Fruit fly (Drosophila melanogaster) whole organism, embryonic: ENCODE data around the gene CSN1b.
A peak's percentile ranks its signal among the peaks of the same experiment; 100 is the strongest.

Experiments used
- Abd-B ChIP-seq: fragments of 200-800 bp; sonication (Bioruptor generic); optimal IDR thresholded peaks from 2 replicates; lab custom pipeline; 2018; ENCODE audit warnings: missing biosample characterization, mild to moderate bottlenecking, missing genetic modification characterization, moderate library complexity
- Atf-2 ChIP-seq: fragments of 200-800 bp; sonication (Bioruptor generic); optimal IDR thresholded peaks from 2 replicates; lab custom pipeline; 2016; ENCODE audit warnings: missing biosample characterization, missing genetic modification characterization
- Atf3 ChIP-seq: fragments of 200-800 bp; sonication (Bioruptor generic); optimal IDR thresholded peaks from 3 replicates; lab custom pipeline; 2016; ENCODE audit warnings: missing biosample characterization, missing genetic modification characterization
- CG11456 ChIP-seq: fragments of 200-800 bp; sonication (Bioruptor generic); IDR thresholded peaks from 3 replicates; pipeline ENCODE4 v1.3.6; 2022; ENCODE audit warnings: missing biosample characterization, missing genetic modification characterization
- CG11695 ChIP-seq: fragments of 200-800 bp; sonication (Bioruptor generic); IDR thresholded peaks from 3 replicates; pipeline ENCODE4 v1.3.6; 2022; ENCODE audit warnings: missing biosample characterization, missing genetic modification characterization
- CG12104 ChIP-seq: fragments of 200-800 bp; sonication (Bioruptor generic); optimal IDR thresholded peaks from 3 replicates; lab custom pipeline; 2016; ENCODE audit warnings: missing biosample characterization, missing genetic modification characterization
- CG12299 ChIP-seq: fragments of 200-800 bp; sonication (Bioruptor generic); optimal IDR thresholded peaks from 2 replicates; lab custom pipeline; 2018; ENCODE audit warnings: missing biosample characterization, mild to moderate bottlenecking, missing genetic modification characterization
- CG13287 ChIP-seq: fragments of 200-800 bp; sonication (Bioruptor generic); IDR thresholded peaks from 2 replicates; pipeline ENCODE4 v1.3.6; 2022; ENCODE audit warnings: missing biosample characterization, missing genetic modification characterization; ENCODE audit not compliant: partially characterized antibody
- CG13296 ChIP-seq: fragments of 200-800 bp; sonication (Bioruptor generic); optimal IDR thresholded peaks from 3 replicates; lab custom pipeline; 2018; ENCODE audit warnings: missing biosample characterization, mild to moderate bottlenecking, missing genetic modification characterization
- CG14710 ChIP-seq: fragments of 200-800 bp; sonication (Bioruptor generic); optimal IDR thresholded peaks from 3 replicates; lab custom pipeline; 2019; ENCODE audit warnings: missing biosample characterization, mild to moderate bottlenecking, missing genetic modification characterization, moderate library complexity
- CG15514 ChIP-seq: fragments of 200-800 bp; sonication (Bioruptor generic); optimal IDR thresholded peaks from 3 replicates; lab custom pipeline; 2017; ENCODE audit warnings: missing biosample characterization, missing genetic modification characterization, mild to moderate bottlenecking, moderate library complexity, missing genetic modification reagents
- CG17186 ChIP-seq: fragments of 200-800 bp; sonication (Bioruptor generic); optimal IDR thresholded peaks from 3 replicates; lab custom pipeline; 2017; ENCODE audit warnings: missing biosample characterization, missing genetic modification reagents, missing genetic modification characterization
- CG17568 ChIP-seq: fragments of 200-800 bp; sonication (Bioruptor generic); optimal IDR thresholded peaks from 2 replicates; lab custom pipeline; 2018; ENCODE audit warnings: missing biosample characterization, mild to moderate bottlenecking, missing genetic modification characterization, moderate library complexity
- CG17612 ChIP-seq: fragments of 200-800 bp; sonication (Bioruptor generic); IDR thresholded peaks from 2 replicates; pipeline ENCODE4 v1.3.6; 2022; ENCODE audit warnings: missing biosample characterization, missing genetic modification characterization
- CG34422 ChIP-seq: fragments of 200-800 bp; sonication (Bioruptor generic); IDR thresholded peaks from 3 replicates; pipeline ENCODE4 v1.3.6; 2022; ENCODE audit warnings: missing biosample characterization, missing genetic modification characterization
- CG4707 ChIP-seq: fragments of 200-800 bp; sonication (Bioruptor generic); optimal IDR thresholded peaks from 2 replicates; lab custom pipeline; 2018; ENCODE audit warnings: missing biosample characterization, mild to moderate bottlenecking, missing genetic modification characterization, moderate library complexity
- CG6272 ChIP-seq: fragments of 200-800 bp; sonication (Bioruptor generic); IDR thresholded peaks from 2 replicates; pipeline ENCODE4 v1.3.6; 2022; ENCODE audit warnings: missing biosample characterization, missing genetic modification characterization
- CG6854 ChIP-seq: fragments of 200-800 bp; sonication (Bioruptor generic); optimal IDR thresholded peaks from 3 replicates; lab custom pipeline; 2017; ENCODE audit warnings: missing biosample characterization, mild to moderate bottlenecking, missing genetic modification characterization
- CG7372 ChIP-seq: fragments of 200-800 bp; sonication (Bioruptor generic); IDR thresholded peaks from 2 replicates; pipeline ENCODE4 v1.3.6; 2022; ENCODE audit warnings: missing biosample characterization, missing genetic modification characterization
- CG8478 ChIP-seq: fragments of >200 bp; optimal IDR thresholded peaks from 2 replicates; lab custom pipeline; 2018
- Deaf1 ChIP-seq: fragments of 200-800 bp; optimal IDR thresholded peaks from 3 replicates; lab custom pipeline; 2019; ENCODE audit warnings: missing biosample characterization, mild to moderate bottlenecking, missing genetic modification characterization, moderate library complexity
- Dfd ChIP-seq, 2 experiments: fragments of >200 bp; optimal IDR thresholded peaks; 2 replicates each; lab custom pipeline; 2017; ENCODE audit warnings: missing biosample characterization in 2 of 2, missing genetic modification characterization in 2 of 2
- Doc3 ChIP-seq: fragments of 200-800 bp; sonication (Bioruptor generic); IDR thresholded peaks from 3 replicates; pipeline ENCODE4 v1.3.6; 2022; ENCODE audit warnings: missing biosample characterization, missing genetic modification characterization; ENCODE audit not compliant: partially characterized antibody
- Elba2 ChIP-seq: fragments of 200-800 bp; sonication (Bioruptor generic); optimal IDR thresholded peaks from 3 replicates; lab custom pipeline; 2016; ENCODE audit warnings: missing biosample characterization, missing genetic modification characterization
- H15 ChIP-seq: fragments of 200-800 bp; sonication (Bioruptor generic); IDR thresholded peaks from 3 replicates; pipeline ENCODE4 v1.3.6; 2022; ENCODE audit warnings: missing biosample characterization, missing genetic modification characterization
- HLH3B ChIP-seq: fragments of 200-800 bp; sonication (Bioruptor generic); IDR thresholded peaks from 2 replicates; pipeline ENCODE4 v1.3.6; 2022; ENCODE audit warnings: missing biosample characterization, missing genetic modification characterization
- Hmr ChIP-seq: fragments of 200-800 bp; sonication (Bioruptor generic); optimal IDR thresholded peaks from 3 replicates; lab custom pipeline; 2017; ENCODE audit warnings: mild to moderate bottlenecking, missing biosample characterization, missing genetic modification reagents, missing genetic modification characterization
- Nf-YB ChIP-seq: fragments of 200-800 bp; sonication (Bioruptor generic); optimal IDR thresholded peaks from 3 replicates; lab custom pipeline; 2019; ENCODE audit warnings: missing biosample characterization, mild to moderate bottlenecking, missing genetic modification characterization, moderate library complexity
- Nf-YC ChIP-seq: fragments of 200-800 bp; optimal IDR thresholded peaks from 3 replicates; lab custom pipeline; 2019; ENCODE audit warnings: missing biosample characterization, mild to moderate bottlenecking, missing genetic modification characterization, moderate library complexity
- Oli ChIP-seq: fragments of 200-800 bp; sonication (Bioruptor generic); optimal IDR thresholded peaks from 2 replicates; lab custom pipeline; 2018; ENCODE audit warnings: missing biosample characterization, mild to moderate bottlenecking, missing genetic modification characterization, moderate library complexity
- Usf ChIP-seq: fragments of 200-800 bp; sonication (Bioruptor generic); optimal IDR thresholded peaks from 2 replicates; lab custom pipeline; 2017; ENCODE audit warnings: missing genotype, missing biosample characterization, missing genetic modification characterization
- bab2 ChIP-seq: fragments of 200-800 bp; sonication (Bioruptor generic); optimal IDR thresholded peaks from 2 replicates; lab custom pipeline; 2016; ENCODE audit warnings: missing biosample characterization, missing genetic modification characterization
- fd96Cb ChIP-seq: fragments of 200-800 bp; sonication (Bioruptor generic); optimal IDR thresholded peaks from 2 replicates; lab custom pipeline; 2018; ENCODE audit warnings: missing biosample characterization, mild to moderate bottlenecking, missing genetic modification characterization, moderate library complexity
- grau ChIP-seq: fragments of 200-800 bp; optimal IDR thresholded peaks from 3 replicates; lab custom pipeline; 2019; ENCODE audit warnings: missing biosample characterization, mild to moderate bottlenecking, missing genetic modification characterization, moderate library complexity
- gro ChIP-seq: fragments of 200-800 bp; sonication (Bioruptor generic); optimal IDR thresholded peaks from 2 replicates; lab custom pipeline; 2016; ENCODE audit warnings: missing biosample characterization, missing genetic modification characterization
- gsb-n ChIP-seq: fragments of 200-800 bp; sonication (Bioruptor generic); optimal IDR thresholded peaks from 3 replicates; lab custom pipeline; 2018; ENCODE audit warnings: missing biosample characterization, mild to moderate bottlenecking, missing genetic modification characterization
- gt ChIP-seq: fragments of 200-800 bp; sonication (Bioruptor generic); IDR thresholded peaks from 2 replicates; pipeline ENCODE4 v1.3.6; 2022; ENCODE audit warnings: missing biosample characterization, missing genetic modification characterization
- hbn ChIP-seq: fragments of 200-800 bp; sonication (Bioruptor generic); IDR thresholded peaks from 2 replicates; pipeline ENCODE4 v1.3.6; 2022; ENCODE audit warnings: missing biosample characterization, missing genetic modification characterization; ENCODE audit not compliant: partially characterized antibody
- mirr ChIP-seq: fragments of 200-800 bp; sonication (Bioruptor generic); optimal IDR thresholded peaks from 3 replicates; lab custom pipeline; 2018; ENCODE audit warnings: missing biosample characterization, mild to moderate bottlenecking, missing genetic modification characterization
- mld ChIP-seq: fragments of 200-800 bp; sonication (Bioruptor generic); IDR thresholded peaks from 3 replicates; pipeline ENCODE4 v1.3.6; 2022; ENCODE audit warnings: missing biosample characterization, missing genetic modification characterization; ENCODE audit not compliant: partially characterized antibody
- oc ChIP-seq: fragments of 200-800 bp; sonication (Bioruptor generic); optimal IDR thresholded peaks from 2 replicates; lab custom pipeline; 2018; ENCODE audit warnings: missing biosample characterization, mild to moderate bottlenecking, missing genetic modification characterization, moderate library complexity
- phol ChIP-seq: fragments of 200-800 bp; sonication (Bioruptor generic); optimal IDR thresholded peaks from 3 replicates; lab custom pipeline; 2018; ENCODE audit warnings: missing biosample characterization, mild to moderate bottlenecking, missing genetic modification characterization, moderate library complexity
- pnt ChIP-seq: fragments of 200-800 bp; sonication (Bioruptor generic); optimal IDR thresholded peaks from 3 replicates; lab custom pipeline; 2016; ENCODE audit warnings: missing biosample characterization, missing genetic modification characterization
- row ChIP-seq: fragments of 200-800 bp; sonication (Bioruptor generic); IDR thresholded peaks from 3 replicates; pipeline ENCODE4 v1.3.6; 2022; ENCODE audit warnings: missing biosample characterization, missing genetic modification characterization
- sisA ChIP-seq: fragments of 200-800 bp; sonication (Bioruptor generic); IDR thresholded peaks from 2 replicates; pipeline ENCODE4 v1.3.6; 2022; ENCODE audit warnings: missing biosample characterization, missing genetic modification characterization
- so ChIP-seq: fragments of 200-800 bp; sonication (Bioruptor generic); IDR thresholded peaks from 3 replicates; pipeline ENCODE4 v1.3.6; 2022; ENCODE audit warnings: missing biosample characterization, missing genetic modification characterization
- stc ChIP-seq: fragments of 200-800 bp; sonication (Bioruptor generic); IDR thresholded peaks from 2 replicates; pipeline ENCODE4 v1.3.6; 2022; ENCODE audit warnings: missing biosample characterization, missing genetic modification characterization
- tin ChIP-seq: fragments of 200-800 bp; sonication (Bioruptor generic); optimal IDR thresholded peaks from 3 replicates; lab custom pipeline; 2016; ENCODE audit warnings: missing biosample characterization, missing genetic modification characterization
- trh ChIP-seq: fragments of 200-800 bp; sonication (Bioruptor generic); optimal IDR thresholded peaks from 2 replicates; lab custom pipeline; 2016; ENCODE audit warnings: missing biosample characterization, missing genetic modification characterization

Gene CSN1b

dm6 chr3L:18869035-18869826 is 35.5 kb downstream of the CSN1b start, which contains the start of gene Grx1 (continued):
- TF ChIP-seq CG13287 (GFP tag; lab: Robert Waterston, UW) (peak; percentile 54), gt (GFP tag; lab: Robert Waterston, UW) (no peak), Nf-YB (GFP tag; lab: Kevin White, UChicago) (peak; percentile 37), Doc3 (no peak), Dfd (GFP tag; optimal IDR thresholded peaks at IDR 0.05; lab: Kevin White, UChicago) (no peak), CG13296 (GFP tag; lab: Kevin White, UChicago) (peak; percentile 49), mld (no peak), Deaf1 (tag; lab: Kevin White, UChicago) (peak; percentile 21), HLH3B (peak; percentile 19; the same call in 1 of the 2 replicates), gsb-n (tag; lab: Kevin White, UChicago) (peak; percentile 54), row (peak; percentile 73), Atf3 (GFP tag; lab: Kevin White, UChicago) (peak; percentile 8), Hmr (GFP tag; lab: Kevin White, UChicago) (peak; percentile 59), CG14710 (tag; lab: Kevin White, UChicago) (peak; percentile 60), CG12104 (GFP tag; lab: Kevin White, UChicago) (no peak), grau (tag; lab: Kevin White, UChicago) (peak; percentile 59), CG12299 (tag; lab: Kevin White, UChicago) (no peak), bab2 (GFP tag; lab: Kevin White, UChicago) (peak; percentile 43), mirr (GFP tag; lab: Kevin White, UChicago) (peak; percentile 10), CG11456 (GFP tag; lab: Robert Waterston, UW) (0 out of 3 replicates have a peak, but pooled peaks have one; percentile 8), trh (GFP tag; lab: Kevin White, UChicago) (no peak), pnt (GFP tag; lab: Kevin White, UChicago) (no peak), phol (tag; lab: Kevin White, UChicago) (peak; percentile 50), fd96Cb (tag; lab: Kevin White, UChicago) (peak; percentile 32), stc (no peak; the same call in 1 of the 2 replicates), CG6272 (GFP tag; lab: Robert Waterston, UW) (no peak), Nf-YC (tag; lab: Kevin White, UChicago) (peak; percentile 66), H15 (no peak), CG11695 (GFP tag; lab: Robert Waterston, UW) (no peak; the same call in 2 of the 3 replicates), hbn (0 out of 2 replicates have a peak, but pooled peaks have one; percentile 14), CG17186 (GFP tag; lab: Kevin White, UChicago) (peak; percentile 9), Atf-2 (GFP tag; lab: Kevin White, UChicago) (peak; percentile 36), CG6854 (GFP tag; lab: Kevin White, UChicago) (no peak), Elba2 (GFP tag; lab: Kevin White, UChicago) (no peak), CG7372 (GFP tag; lab: Robert Waterston, UW) (no peak), CG4707 (GFP tag; lab: Kevin White, UChicago) (no peak), CG17612 (GFP tag; lab: Robert Waterston, UW) (no peak), CG17568 (GFP tag; lab: Kevin White, UChicago) (peak; percentile 60), Abd-B (no peak), tin (GFP tag; lab: Kevin White, UChicago) (peak; percentile 59), sisA (GFP tag; lab: Robert Waterston, UW) (no peak; the same call in 1 of the 2 replicates), so (GFP tag; lab: Robert Waterston, UW) (no peak), Usf (GFP tag; lab: Kevin White, UChicago) (no peak), gro (no peak), CG34422 (no peak), Oli (tag; lab: Kevin White, UChicago) (peak; percentile 22), oc (tag; lab: Kevin White, UChicago) (peak; percentile 0), CG8478 (lab: Kevin White, UChicago) (no peak), CG15514 (GFP tag; lab: Kevin White, UChicago) (peak; percentile 46)
